Worm (Caenorhabditis elegans) whole organism, L4/young adult: ENCODE data around the gene F54E2.1.

Experiments
- W03F9.2 ChIP-seq: fragments of 150-350 bp; optimal IDR thresholded peaks from 2 replicates; lab custom pipeline; 2014; ENCODE audit warnings: missing biosample characterization, missing genetic modification characterization
- dao-5 ChIP-seq: sonication (generic microtip); optimal IDR thresholded peaks from 2 replicates; lab custom pipeline; 2016; ENCODE audit warnings: missing genotype, missing genetic modification characterization, moderate library complexity, missing compliant biosample characterization
- him-1 ChIP-seq: sonication (generic microtip); optimal IDR thresholded peaks from 2 replicates; lab custom pipeline; 2016; ENCODE audit warnings: missing genotype, missing genetic modification reagents, missing genetic modification characterization, missing compliant biosample characterization

DNA sequence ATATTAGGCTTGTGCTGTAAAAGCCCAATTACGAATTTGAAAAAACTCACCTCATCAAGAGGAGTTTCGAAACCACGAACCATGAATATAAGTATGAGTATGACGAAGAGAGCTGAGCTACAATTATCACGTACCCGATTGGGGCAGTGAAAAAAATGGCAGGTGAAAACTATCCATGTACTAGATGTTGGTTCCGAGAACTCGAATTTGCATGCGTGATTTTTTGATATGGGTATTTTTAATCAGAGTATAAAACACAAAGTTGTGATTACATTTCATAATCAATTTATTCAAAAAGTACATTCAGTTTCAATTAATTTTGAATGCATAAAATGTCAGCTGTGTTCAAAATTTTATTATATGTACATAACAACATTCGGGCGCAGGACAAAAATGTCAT, 3.7 kb downstream of the F54E2.1 start, which contains the start of gene F54E2.9:
- TF ChIP-seq him-1 (tag; lab: Kevin White, UChicago) (no peak), dao-5 (tag; lab: Kevin White, UChicago) (no peak), W03F9.2 (tag; lab: Kevin White, UChicago) (no peak)
